Worm (Caenorhabditis elegans): ENCODE measurements around the gene fbxa-12.

Gene fbxa-12

ce11 chrIII:2171892-2172591 is 47.5 kb upstream of the fbxa-12 start (continued):
- TF ChIP-seq tlf-1 (GFP tag; optimal IDR thresholded peaks at IDR 0.05) = peak; percentile 36
- no peak for TF ChIP-seq snpc-1.3 (tag; optimal IDR thresholded peaks at IDR 0.05; ENCODE audit: insufficient read depth)
- TF ChIP-seq ZK185.1 (tag; optimal IDR thresholded peaks at IDR 0.05; ENCODE audit: poor library complexity, severe bottlenecking) = no peak
- no peak for TF ChIP-seq nfya-2 (GFP tag; IDR thresholded peaks at IDR 0.05)
- peak; percentile 90 for TF ChIP-seq K12H6.12 (tag; optimal IDR thresholded peaks at IDR 0.05)
- TF ChIP-seq snpc-3.4 (tag; optimal IDR thresholded peaks at IDR 0.05) = no peak
- peak; percentile 36 for TF ChIP-seq C06A6.2 (GFP tag; conservative IDR thresholded peaks at IDR 0.05)
- peak; percentile 54 for TF ChIP-seq atf-7 (tag; optimal IDR thresholded peaks at IDR 0.05)
- no peak for TF ChIP-seq lsy-27 (tag; optimal IDR thresholded peaks at IDR 0.05; ENCODE audit: borderline replicate concordance, insufficient read depth)
- no peak for TF ChIP-seq nhr-120 (GFP tag; IDR thresholded peaks at IDR 0.05)
- peak; percentile 20; the same call in 1 of the 2 replicates for TF ChIP-seq ceh-91 (GFP tag; IDR thresholded peaks at IDR 0.05)
- TF ChIP-seq lin-40 (tag; optimal IDR thresholded peaks at IDR 0.05) = peak; percentile 82
- TF ChIP-seq tbp1 (GFP tag; optimal IDR thresholded peaks at IDR 0.05) = peak; percentile 67
- TF ChIP-seq dox-1 (GFP tag; IDR thresholded peaks at IDR 0.05) = peak; percentile 85
- TF ChIP-seq ztf-22 (GFP tag; optimal IDR thresholded peaks at IDR 0.05) = peak; percentile 63
- no peak for TF ChIP-seq egl-18 (GFP tag; IDR thresholded peaks at IDR 0.05)
- TF ChIP-seq B0035.1 (tag; optimal IDR thresholded peaks at IDR 0.05) = no peak
- TF ChIP-seq F39B2.1 (GFP tag; IDR thresholded peaks at IDR 0.05) = no peak
- no peak for TF ChIP-seq nhr-27 (tag; optimal IDR thresholded peaks at IDR 0.05)
- TF ChIP-seq egrh-3 (GFP tag; IDR thresholded peaks at IDR 0.05) = peak; percentile 63
- TF ChIP-seq nhr-80 (tag; optimal IDR thresholded peaks at IDR 0.05) = peak; percentile 88
- no peak; the same call in 1 of the 2 replicates for TF ChIP-seq attf-3 (GFP tag; conservative IDR thresholded peaks at IDR 0.05)
- TF ChIP-seq pha-4 (tag; optimal IDR thresholded peaks at IDR 0.05) = no peak
- TF ChIP-seq zfh-2 (GFP tag; conservative IDR thresholded peaks at IDR 0.05) = peak; percentile 96
- peak; percentile 58 for TF ChIP-seq dpl-1 (GFP tag; optimal IDR thresholded peaks at IDR 0.05)
- TF ChIP-seq attf-5 (GFP tag; optimal IDR thresholded peaks at IDR 0.05) = peak; percentile 96
- no peak for TF ChIP-seq ccch-3 (GFP tag; optimal IDR thresholded peaks at IDR 0.05)
- TF ChIP-seq ztf-25 (GFP tag; IDR thresholded peaks at IDR 0.05) = no peak
- no peak for TF ChIP-seq F57C9.4 (tag; optimal IDR thresholded peaks at IDR 0.05)
- TF ChIP-seq athp-1 (tag; optimal IDR thresholded peaks at IDR 0.05) = no peak
- TF ChIP-seq ceh-79 (tag; optimal IDR thresholded peaks at IDR 0.05) = no peak
- TF ChIP-seq Y95B8A.8 (GFP tag; IDR thresholded peaks at IDR 0.05) = 0 out of 2 replicates have a peak, but pooled peaks have one; percentile 31
- TF ChIP-seq ceh-40 (GFP tag; IDR thresholded peaks at IDR 0.05) = no peak
- peak; percentile 61 for TF ChIP-seq lin-54 (GFP tag; optimal IDR thresholded peaks at IDR 0.05)
- TF ChIP-seq ceh-27 (GFP tag; optimal IDR thresholded peaks at IDR 0.05) = peak; percentile 74
- TF ChIP-seq lin-26 (GFP tag; IDR thresholded peaks at IDR 0.05) = peak; percentile 73
- peak; percentile 6 for TF ChIP-seq snpc-4 (GFP tag; optimal IDR thresholded peaks at IDR 0.05)
- peak in 2 of 4 experiments; percentile 43 to 63 for TF ChIP-seq snpc-4 (tag; optimal IDR thresholded peaks at IDR 0.05)
- TF ChIP-seq F57A8.1 (GFP tag; optimal IDR thresholded peaks at IDR 0.05) = no peak
- TF ChIP-seq ekl-4 (GFP tag; IDR thresholded peaks at IDR 0.05) = peak; percentile 54; the same call in 1 of the 2 replicates
- TF ChIP-seq sea-2 (GFP tag; IDR thresholded peaks at IDR 0.05) = no peak
- TF ChIP-seq Y53G8AR.9 (GFP tag; conservative IDR thresholded peaks at IDR 0.05) = no peak
- peak; percentile 66 to 68 for TF ChIP-seq let-607 (tag; optimal IDR thresholded peaks at IDR 0.05)
- TF ChIP-seq C17E4.6 (GFP tag; IDR thresholded peaks at IDR 0.05) = no peak
- TF ChIP-seq somi-1 (GFP tag; optimal IDR thresholded peaks at IDR 0.05) = peak; percentile 69
- no peak; the same call in 1 of the 2 replicates for TF ChIP-seq B0019.2 (GFP tag; conservative IDR thresholded peaks at IDR 0.05)
- peak; percentile 27 for TF ChIP-seq gei-17 (GFP tag; optimal IDR thresholded peaks at IDR 0.05)
